Worm (Caenorhabditis elegans): Measurements from ENCODE around the gene snr-1.

snr-1 gene

ce11 chrIV:17126512-17126911 lies 38.7 kb downstream of the snr-1 start:
- TF ChIP-seq tbx-8 (GFP tag; optimal IDR thresholded peaks at IDR 0.05) (no peak), nhr-76 (tag; optimal IDR thresholded peaks at IDR 0.05) (no peak)

- TF ChIP-seq unc-120 (tag; optimal IDR thresholded peaks at IDR 0.05; ENCODE audit: poor library complexity, severe bottlenecking) = no peak
- TF ChIP-seq ces-1 (GFP tag; optimal IDR thresholded peaks at IDR 0.05) = no peak
- no peak for TF ChIP-seq pha-4 (tag; optimal IDR thresholded peaks at IDR 0.05)
- TF ChIP-seq nhr-12 (tag; optimal IDR thresholded peaks at IDR 0.05) = no peak
- TF ChIP-seq mep-1 (tag; optimal IDR thresholded peaks at IDR 0.05) = no peak
- no peak for TF ChIP-seq elt-1 (tag; optimal IDR thresholded peaks at IDR 0.05; ENCODE audit: borderline replicate concordance, insufficient read depth)
- TF ChIP-seq nhr-76 (tag; optimal IDR thresholded peaks at IDR 0.05) = no peak
- TF ChIP-seq lin-32 (GFP tag; optimal IDR thresholded peaks at IDR 0.05) = no peak
- TF ChIP-seq mab-5 (tag; optimal IDR thresholded peaks at IDR 0.05) = no peak
- no peak for TF ChIP-seq ceh-83 (GFP tag; optimal IDR thresholded peaks at IDR 0.05)
Observed at ce11 chrIV:17131035-17131595, 43.3 kb downstream of the snr-1 start, which contains the start of the genes Y116A8C.37 and Y116A8C.38. TSS of gene Y116A8C.37 (minus strand) at chrIV:17131135. TSS of gene Y116A8C.38 (plus strand) at chrIV:17131545.
